1 worm cellular context compared by ENCODE assay signal in genomic region chrX:5820880-5821279, ce11.
TF ChIP-seq lines count a peak whose summit lies in the region.

No protein-coding gene starts in this region.

TF ChIP-seq in whole organism, L2 larva, 48 proteins besides CTCF, POLR2A, EP300 and RAD21 (continued from another document):
- TF ChIP-seq sem-4 (tag; optimal IDR thresholded peaks at IDR 0.05; lab: Kevin White, UChicago) = no peak
- no peak for TF ChIP-seq nhr-11 (tag; optimal IDR thresholded peaks at IDR 0.05; lab: Kevin White, UChicago)
- no peak for TF ChIP-seq unc-39 (tag; optimal IDR thresholded peaks at IDR 0.05; lab: Kevin White, UChicago)
- TF ChIP-seq nhr-12 (tag; optimal IDR thresholded peaks at IDR 0.05; lab: Kevin White, UChicago) = no peak
- no peak for TF ChIP-seq nhr-10 (tag; optimal IDR thresholded peaks at IDR 0.05; lab: Kevin White, UChicago)
- TF ChIP-seq ceh-82 (tag; optimal IDR thresholded peaks at IDR 0.05; lab: Kevin White, UChicago) = no peak
- no peak for TF ChIP-seq lsy-2 (tag; optimal IDR thresholded peaks at IDR 0.05; lab: Kevin White, UChicago)
- peak; percentile 59 for TF ChIP-seq ceh-16 (tag; optimal IDR thresholded peaks at IDR 0.05; lab: Kevin White, UChicago)
